Worm (Caenorhabditis elegans) whole organism, young adult: ENCODE results near the gene F58F12.1.

Experiments
- B0035.1 ChIP-seq: sonication (generic microtip); optimal IDR thresholded peaks from 2 replicates; lab custom pipeline; 2016; ENCODE audit warnings: missing genetic modification characterization, mild to moderate bottlenecking, missing compliant biosample characterization, missing genotype, missing genetic modification reagents
- ets-4 ChIP-seq: fragments of 200-800 bp; sonication (Bioruptor generic); optimal IDR thresholded peaks from 2 replicates; lab custom pipeline; 2018; ENCODE audit warnings: mild to moderate bottlenecking, missing genetic modification characterization, missing compliant biosample characterization
- rpc-1 ChIP-seq, 2 experiments: fragments of 150-350 bp in 1 of 2; sonication (generic microtip) in 1 of 2; optimal IDR thresholded peaks; 2 replicates each; lab custom pipeline; 2014 to 2018; ENCODE audit warnings: missing biosample characterization in 1 of 2, missing genetic modification characterization in 1 of 2, missing genetic modification reagents in 1 of 2, missing genotype in 1 of 2

DNA sequence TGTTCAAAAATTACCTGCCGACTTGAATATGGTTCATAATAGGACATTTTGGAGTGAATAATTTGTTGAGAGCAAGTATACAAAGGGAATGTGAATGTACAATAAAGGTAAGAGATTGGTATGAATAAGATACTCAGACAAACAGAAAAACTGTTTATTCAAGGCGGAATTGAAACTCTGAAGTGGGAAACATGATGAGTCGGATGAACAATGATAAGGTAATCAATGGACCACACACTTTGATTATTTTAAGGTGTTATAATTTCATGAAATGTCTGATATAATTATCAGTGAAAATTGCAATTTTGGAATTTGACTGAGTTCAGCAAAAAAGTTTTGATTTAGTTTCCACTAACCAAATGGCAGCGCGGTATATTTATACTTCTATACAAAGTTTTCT, 43.9 kb upstream of the F58F12.1 start:
- TF ChIP-seq ets-4 (no peak), B0035.1 (no peak), rpc-1 (optimal IDR thresholded peaks at IDR 0.05; lab: Kevin White, UChicago) (no peak), rpc-1 (tag; optimal IDR thresholded peaks at IDR 0.05; lab: Kevin White, UChicago) (no peak)
